Worm (Caenorhabditis elegans): Measurements from ENCODE around the gene hrg-3.

Gene hrg-3

DNA sequence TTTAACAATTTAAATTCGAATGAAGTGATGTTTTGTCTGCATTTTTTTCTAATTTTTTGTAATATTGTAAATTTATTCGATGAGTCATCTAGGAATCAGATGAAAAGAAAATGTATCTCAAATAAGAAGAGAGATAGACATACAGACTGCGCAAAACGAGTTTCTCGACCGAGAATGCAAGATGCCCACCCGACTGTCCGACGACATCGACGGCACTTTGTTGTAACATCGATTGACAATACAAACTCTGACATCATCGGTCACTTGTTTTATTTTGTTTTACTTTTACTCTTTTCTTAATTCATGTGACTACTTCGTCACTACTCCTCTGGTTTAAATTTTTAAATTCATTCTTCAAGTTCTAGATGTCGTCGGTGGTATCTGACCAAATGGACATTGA is 15.4 kb upstream of the hrg-3 start, which contains the start of gene sta-2 (continued):
- TF ChIP-seq fkh-10 (GFP tag; optimal IDR thresholded peaks at IDR 0.05) = no peak
- TF ChIP-seq rnt-1 (tag; optimal IDR thresholded peaks at IDR 0.05) = no peak
- TF ChIP-seq efl-3 (GFP tag; optimal IDR thresholded peaks at IDR 0.05) = no peak
- TF ChIP-seq hlh-17 (GFP tag; optimal IDR thresholded peaks at IDR 0.05; ENCODE audit: borderline replicate concordance) = no peak
- TF ChIP-seq unc-86 (tag; optimal IDR thresholded peaks at IDR 0.05) = no peak
- TF ChIP-seq ces-1 (GFP tag; optimal IDR thresholded peaks at IDR 0.05) = no peak
- TF ChIP-seq pax-3 (tag; optimal IDR thresholded peaks at IDR 0.05) = no peak
- TF ChIP-seq C34B4.2 (tag; optimal IDR thresholded peaks at IDR 0.05) = no peak
- no peak for TF ChIP-seq pag-3 (tag; optimal IDR thresholded peaks at IDR 0.05; ENCODE audit: borderline replicate concordance, insufficient read depth)
- TF ChIP-seq swsn-7 (tag; optimal IDR thresholded peaks at IDR 0.05) = no peak
- no peak for TF ChIP-seq ceh-8 (GFP tag; optimal IDR thresholded peaks at IDR 0.05)
- no peak for TF ChIP-seq vab-15 (tag; optimal IDR thresholded peaks at IDR 0.05)
- TF ChIP-seq nhr-84 (tag; optimal IDR thresholded peaks at IDR 0.05) = no peak
- no peak for TF ChIP-seq zip-4 (GFP tag; optimal IDR thresholded peaks at IDR 0.05)
- peak; percentile 93 for TF ChIP-seq nhr-85 (tag)
- peak; percentile 26 for TF ChIP-seq nhr-90 (tag; optimal IDR thresholded peaks at IDR 0.05; ENCODE audit: poor library complexity)
- no peak for TF ChIP-seq F16B12.6 (tag; optimal IDR thresholded peaks at IDR 0.05)
- no peak for TF ChIP-seq zag-1 (tag; optimal IDR thresholded peaks at IDR 0.05)
- TF ChIP-seq tbx-2 (tag; optimal IDR thresholded peaks at IDR 0.05) = peak; percentile 47
- no peak for TF ChIP-seq pqm-1 (tag; optimal IDR thresholded peaks at IDR 0.05)
- no peak for TF ChIP-seq fos-1 (tag; optimal IDR thresholded peaks at IDR 0.05)
- TF ChIP-seq sox-4 (tag; optimal IDR thresholded peaks at IDR 0.05) = no peak
- no peak for TF ChIP-seq fkh-4 (tag; optimal IDR thresholded peaks at IDR 0.05; ENCODE audit: borderline replicate concordance)
- TF ChIP-seq nhr-237 (tag; optimal IDR thresholded peaks at IDR 0.05) = no peak
- TF ChIP-seq irx-1 (tag; optimal IDR thresholded peaks at IDR 0.05) = no peak
- TF ChIP-seq unc-62 (GFP tag; optimal IDR thresholded peaks at IDR 0.05) = no peak
- peak; percentile 20 for TF ChIP-seq C16A3.4 (tag; optimal IDR thresholded peaks at IDR 0.05)
- peak; percentile 69 for TF ChIP-seq lin-14 (GFP tag; optimal IDR thresholded peaks at IDR 0.05)
- no peak for TF ChIP-seq ceh-82 (tag; optimal IDR thresholded peaks at IDR 0.05)
- no peak for TF ChIP-seq aha-1 (tag; optimal IDR thresholded peaks at IDR 0.05)
- TF ChIP-seq nhr-76 (tag; optimal IDR thresholded peaks at IDR 0.05) = no peak
- peak in 2 of 6 experiments; percentile 18 to 91 for TF ChIP-seq elt-3 (tag; optimal IDR thresholded peaks at IDR 0.05)
- no peak for TF ChIP-seq snpc-4 (tag; optimal IDR thresholded peaks at IDR 0.05)
- no peak for TF ChIP-seq dsc-1 (tag; optimal IDR thresholded peaks at IDR 0.05)
- no peak for TF ChIP-seq fkh-8 (tag; optimal IDR thresholded peaks at IDR 0.05)
- no peak for TF ChIP-seq lir-3 (tag; optimal IDR thresholded peaks at IDR 0.05; ENCODE audit: poor library complexity)
- no peak for TF ChIP-seq ets-5 (GFP tag; IDR thresholded peaks at IDR 0.05)
- TF ChIP-seq ceh-63 (GFP tag; optimal IDR thresholded peaks at IDR 0.05) = no peak
- TF ChIP-seq lin-15B (tag; optimal IDR thresholded peaks at IDR 0.05) = no peak

DNA sequence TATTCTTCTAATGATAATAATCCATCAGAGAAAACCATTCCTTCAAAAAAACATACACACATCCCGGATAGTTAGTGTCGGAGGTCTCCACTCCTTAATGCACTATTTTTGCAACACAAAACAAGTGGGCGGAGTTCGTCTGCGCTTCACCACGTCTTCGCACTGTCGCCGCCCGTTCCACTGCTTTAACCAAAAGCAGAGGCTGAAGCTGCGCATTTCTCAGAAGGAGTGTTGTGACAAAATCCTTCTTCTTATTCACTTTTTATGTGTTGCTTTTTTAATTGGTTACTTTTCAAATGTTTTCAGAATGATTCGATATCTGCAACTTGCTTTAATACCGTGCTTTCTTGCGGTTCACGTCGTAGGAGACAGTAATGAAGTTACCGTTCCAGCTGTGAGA is 11.3 kb upstream of the hrg-3 start, which contains the start of gene F58E6.13:
Gene F58E6.13 (plus strand): TSS at position 301 of the 400 bp plus-strand sequence.
- TF ChIP-seq ceh-90 (tag; optimal IDR thresholded peaks at IDR 0.05) (no peak), fos-1 (tag; optimal IDR thresholded peaks at IDR 0.05) (no peak)

ce11 chrV:9750308-9750707 is 6.0 kb upstream of the hrg-3 start, which contains the start of gene F58E6.4:
Gene F58E6.4, minus strand, starts transcription at chrV:9750408.
- TF ChIP-seq ztf-11 (tag; optimal IDR thresholded peaks at IDR 0.05) (no peak), irx-1 (tag; optimal IDR thresholded peaks at IDR 0.05) (no peak), fkh-4 (tag; optimal IDR thresholded peaks at IDR 0.05; ENCODE audit: borderline replicate concordance) (no peak), tlp-1 (tag; optimal IDR thresholded peaks at IDR 0.05) (no peak), isw-1 (GFP tag; IDR thresholded peaks at IDR 0.05) (no peak), mab-9 (GFP tag; IDR thresholded peaks at IDR 0.05) (no peak), elt-2 (tag; optimal IDR thresholded peaks at IDR 0.05) (no peak)

Data from whole organism, L1 larva.